Worm (Caenorhabditis elegans): Measurements from ENCODE around the gene snr-3.

DNA sequence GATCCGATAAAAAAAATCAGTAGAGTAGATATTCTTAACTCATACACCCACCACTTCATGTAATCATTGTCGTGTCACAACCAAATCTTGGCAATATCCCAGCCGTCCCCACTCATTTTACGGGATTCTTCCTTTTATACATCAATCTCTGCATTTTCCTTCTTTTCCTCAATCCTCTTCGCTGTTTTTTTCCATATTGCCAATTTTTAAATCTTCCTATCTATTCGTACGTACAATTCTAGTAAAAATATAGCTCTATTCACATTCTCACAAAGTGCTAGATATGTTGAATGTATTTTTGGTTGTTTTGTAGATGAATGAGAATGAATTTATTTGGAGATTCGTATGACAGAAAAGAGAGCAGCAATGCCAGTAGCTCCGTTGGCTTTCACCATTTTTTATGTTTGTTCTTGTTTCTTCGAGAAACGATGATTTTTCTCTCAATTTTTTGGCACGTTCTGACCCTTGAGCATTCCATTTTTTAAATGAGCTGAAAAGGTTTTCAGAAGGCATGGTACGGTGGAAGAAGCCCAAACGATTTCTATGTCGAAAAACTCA, 14.3 kb downstream of the snr-3 start, which contains the start of gene T28D9.16:
- no peak for TF ChIP-seq nhr-77 (tag; optimal IDR thresholded peaks at IDR 0.05)
- TF ChIP-seq skn-1 (tag; optimal IDR thresholded peaks at IDR 0.05): no peak
- no peak for TF ChIP-seq ama-1 (optimal IDR thresholded peaks at IDR 0.05)
- TF ChIP-seq nhr-6 (tag; optimal IDR thresholded peaks at IDR 0.05): no peak
- TF ChIP-seq ceh-82 (tag; optimal IDR thresholded peaks at IDR 0.05): no peak
- TF ChIP-seq unc-62 (GFP tag; optimal IDR thresholded peaks at IDR 0.05): no peak
- no peak for TF ChIP-seq C34F6.9 (tag; optimal IDR thresholded peaks at IDR 0.05)
- TF ChIP-seq fos-1 (tag; optimal IDR thresholded peaks at IDR 0.05): no peak
- no peak for TF ChIP-seq lin-39 (tag; optimal IDR thresholded peaks at IDR 0.05)
- no peak for TF ChIP-seq ztf-4 (tag; optimal IDR thresholded peaks at IDR 0.05)
- no peak for TF ChIP-seq snpc-4 (tag; optimal IDR thresholded peaks at IDR 0.05)
- no peak for TF ChIP-seq ZK546.5 (tag; optimal IDR thresholded peaks at IDR 0.05)
- no peak for TF ChIP-seq unc-39 (tag; optimal IDR thresholded peaks at IDR 0.05)

Measured in whole organism, L2 larva.